Worm (Caenorhabditis elegans) whole organism, L1 larva: ENCODE results near the gene parp-2.

ENCODE experiments used
- C16A3.4 ChIP-seq: fragments of 150-350 bp; optimal IDR thresholded peaks from 2 replicates; lab custom pipeline; 2014; ENCODE audit warnings: missing biosample characterization, missing genetic modification characterization
- F16B12.6 ChIP-seq: fragments of 150-350 bp; optimal IDR thresholded peaks from 2 replicates; lab custom pipeline; 2014; ENCODE audit warnings: missing biosample characterization, missing genetic modification characterization
- Y116A8C.19 ChIP-seq: sonication (generic microtip); optimal IDR thresholded peaks from 2 replicates; lab custom pipeline; 2016; ENCODE audit warnings: missing compliant biosample characterization, missing genetic modification characterization, borderline replicate concordance
- aha-1 ChIP-seq: fragments of 150-350 bp; optimal IDR thresholded peaks from 2 replicates; lab custom pipeline; 2014; ENCODE audit warnings: missing biosample characterization, missing genetic modification characterization
- alr-1 ChIP-seq: fragments of 200-800 bp; sonication (Bioruptor generic); optimal IDR thresholded peaks from 2 replicates; lab custom pipeline; 2018; ENCODE audit warnings: borderline replicate concordance, mild to moderate bottlenecking, missing genetic modification characterization, missing compliant biosample characterization
- ama-1 ChIP-seq: fragments of 150-350 bp; optimal IDR thresholded peaks from 2 replicates; lab custom pipeline; 2014
- ceh-8 ChIP-seq: fragments of 200-800 bp; sonication (Bioruptor generic); optimal IDR thresholded peaks from 2 replicates; lab custom pipeline; 2018; ENCODE audit warnings: mild to moderate bottlenecking, missing genetic modification characterization, moderate library complexity, missing compliant biosample characterization
- ceh-88 ChIP-seq: fragments of 200-800 bp; sonication (Bioruptor generic); IDR thresholded peaks from 2 replicates; pipeline ENCODE4 v1.3.6; 2022; ENCODE audit warnings: missing genetic modification characterization, missing compliant biosample characterization
- efl-1 ChIP-seq, 4 experiments: fragments of 150-350 bp; optimal IDR thresholded peaks in 3 of 4; peaks in 1 of 4; 1 replicate in 1 of 4; 2 replicates in 3 of 4; lab custom pipeline; 2014; ENCODE audit warnings: missing biosample characterization in 2 of 4, missing genetic modification characterization in 2 of 4, missing genetic modification reagents in 2 of 4
- egl-27 ChIP-seq, 2 experiments: fragments of 150-350 bp in 1 of 2; sonication (generic microtip); optimal IDR thresholded peaks; 3 replicates each; lab custom pipeline; 2017 to 2018; ENCODE audit warnings: missing biosample characterization in 2 of 2, missing genetic modification characterization in 2 of 2, missing genetic modification reagents in 2 of 2
- fkh-4 ChIP-seq: sonication (generic microtip); optimal IDR thresholded peaks from 2 replicates; lab custom pipeline; 2016; ENCODE audit warnings: missing compliant biosample characterization, missing genetic modification characterization, borderline replicate concordance
- fkh-8 ChIP-seq: sonication (generic microtip); optimal IDR thresholded peaks from 2 replicates; lab custom pipeline; 2016; ENCODE audit warnings: mild to moderate bottlenecking, missing genetic modification characterization, missing compliant biosample characterization
- grh-1 ChIP-seq: fragments of 200-800 bp; sonication (Bioruptor generic); IDR thresholded peaks from 2 replicates; pipeline ENCODE4 v1.3.6; 2022; ENCODE audit warnings: missing genetic modification reagents, missing genetic modification characterization, missing compliant biosample characterization
- hlh-17 ChIP-seq: fragments of 200-800 bp; sonication (Bioruptor generic); optimal IDR thresholded peaks from 2 replicates; lab custom pipeline; 2018; ENCODE audit warnings: missing genetic modification characterization, mild to moderate bottlenecking, missing compliant biosample characterization, moderate library complexity, borderline replicate concordance
- hlh-4 ChIP-seq: sonication (generic microtip); optimal IDR thresholded peaks from 2 replicates; lab custom pipeline; 2016; ENCODE audit warnings: mild to moderate bottlenecking, missing genetic modification characterization, missing compliant biosample characterization
- hpl-2 ChIP-seq: fragments of 150-350 bp; optimal IDR thresholded peaks from 2 replicates; lab custom pipeline; 2014; ENCODE audit warnings: missing biosample characterization, missing genetic modification reagents, missing genetic modification characterization
- isw-1 ChIP-seq: fragments of 200-800 bp; sonication (Bioruptor generic); IDR thresholded peaks from 2 replicates; pipeline ENCODE4 v1.3.6; 2022; ENCODE audit warnings: missing genetic modification characterization, missing compliant biosample characterization
- jun-1 ChIP-seq: fragments of 150-350 bp; optimal IDR thresholded peaks from 2 replicates; lab custom pipeline; 2014; ENCODE audit warnings: missing biosample characterization, missing genetic modification reagents, missing genetic modification characterization
- lin-13 ChIP-seq: fragments of 150-350 bp; optimal IDR thresholded peaks from 2 replicates; lab custom pipeline; 2014; ENCODE audit warnings: missing biosample characterization, missing genetic modification reagents, missing genetic modification characterization
- lin-14 ChIP-seq: fragments of 200-800 bp; sonication (Bioruptor generic); optimal IDR thresholded peaks from 2 replicates; lab custom pipeline; 2018; ENCODE audit warnings: mild to moderate bottlenecking, missing genetic modification characterization, moderate library complexity, missing compliant biosample characterization
- lin-15B ChIP-seq: fragments of 150-350 bp; sonication (generic microtip); optimal IDR thresholded peaks from 3 replicates; lab custom pipeline; 2014; ENCODE audit warnings: missing biosample characterization, missing genetic modification characterization
- lir-3 ChIP-seq: sonication (generic microtip); optimal IDR thresholded peaks from 2 replicates; lab custom pipeline; 2016; ENCODE audit warnings: mild to moderate bottlenecking, missing genetic modification characterization, moderate library complexity, missing compliant biosample characterization; ENCODE audit not compliant: poor library complexity
- lsy-2 ChIP-seq, 2 experiments: fragments of 150-350 bp; optimal IDR thresholded peaks; 2 replicates each; lab custom pipeline; 2014; ENCODE audit warnings: missing biosample characterization in 2 of 2, missing genetic modification characterization in 2 of 2
- mab-9 ChIP-seq: fragments of 200-800 bp; sonication (Bioruptor generic); IDR thresholded peaks from 2 replicates; pipeline ENCODE4 v1.3.6; 2022; ENCODE audit warnings: missing genetic modification reagents, missing genetic modification characterization, missing compliant biosample characterization
- mep-1 ChIP-seq: fragments of 150-350 bp; optimal IDR thresholded peaks from 2 replicates; lab custom pipeline; 2014; ENCODE audit warnings: missing biosample characterization, missing genetic modification characterization
- nhr-11 ChIP-seq: fragments of 150-350 bp; optimal IDR thresholded peaks from 2 replicates; lab custom pipeline; 2014; ENCODE audit warnings: missing biosample characterization, missing genetic modification characterization
- nhr-12 ChIP-seq: sonication (generic microtip); optimal IDR thresholded peaks from 2 replicates; lab custom pipeline; 2017; ENCODE audit warnings: missing biosample characterization, missing genetic modification characterization
- nhr-28 ChIP-seq: fragments of 150-350 bp; optimal IDR thresholded peaks from 2 replicates; lab custom pipeline; 2014; ENCODE audit warnings: missing biosample characterization, missing genetic modification characterization
- nhr-47 ChIP-seq: sonication (generic microtip); optimal IDR thresholded peaks from 2 replicates; lab custom pipeline; 2016; ENCODE audit warnings: mild to moderate bottlenecking, missing genetic modification characterization, moderate library complexity, missing compliant biosample characterization
- nhr-77 ChIP-seq: fragments of 150-350 bp; optimal IDR thresholded peaks from 2 replicates; lab custom pipeline; 2014; ENCODE audit warnings: missing biosample characterization, missing genetic modification characterization
- nhr-85 ChIP-seq: sonication (generic microtip); peaks from one replicate; lab custom pipeline; 2016; ENCODE audit warnings: missing genetic modification characterization, inconsistent platforms, missing compliant biosample characterization
- nhr-90 ChIP-seq: sonication (generic microtip); optimal IDR thresholded peaks from 2 replicates; lab custom pipeline; 2016; ENCODE audit warnings: mild to moderate bottlenecking, missing genetic modification characterization, missing compliant biosample characterization; ENCODE audit not compliant: poor library complexity
- pag-3 ChIP-seq: sonication (generic microtip); optimal IDR thresholded peaks from 2 replicates; lab custom pipeline; 2017; ENCODE audit warnings: missing genetic modification characterization, mild to moderate bottlenecking, missing compliant biosample characterization, antibody characterized with exemption, borderline replicate concordance; ENCODE audit not compliant: insufficient read depth
- rnt-1 ChIP-seq: sonication (generic microtip); optimal IDR thresholded peaks from 2 replicates; lab custom pipeline; 2016; ENCODE audit warnings: mild to moderate bottlenecking, missing genetic modification characterization, moderate library complexity, missing compliant biosample characterization
- snu-23 ChIP-seq: sonication (generic microtip); optimal IDR thresholded peaks from 2 replicates; lab custom pipeline; 2016; ENCODE audit warnings: missing genetic modification characterization, missing compliant biosample characterization
- sup-37 ChIP-seq: fragments of 200-800 bp; sonication (Bioruptor generic); optimal IDR thresholded peaks from 2 replicates; lab custom pipeline; 2018; ENCODE audit warnings: mild to moderate bottlenecking, missing genetic modification characterization, missing compliant biosample characterization
- tlp-1 ChIP-seq: fragments of 150-350 bp; optimal IDR thresholded peaks from 2 replicates; lab custom pipeline; 2014; ENCODE audit warnings: missing biosample characterization, missing genetic modification characterization
- unc-98 ChIP-seq: fragments of 200-800 bp; sonication (Bioruptor generic); IDR thresholded peaks from 2 replicates; pipeline ENCODE4 v1.3.6; 2022; ENCODE audit warnings: missing genetic modification characterization, missing compliant biosample characterization
- zip-4 ChIP-seq: fragments of 200-800 bp; sonication (Bioruptor generic); optimal IDR thresholded peaks from 2 replicates; lab custom pipeline; 2018; ENCODE audit warnings: mild to moderate bottlenecking, missing genetic modification characterization, moderate library complexity, missing compliant biosample characterization
- ztf-11 ChIP-seq, 2 experiments: sonication (generic microtip); optimal IDR thresholded peaks; 2 replicates each; lab custom pipeline; 2016 to 2017; ENCODE audit warnings: missing genetic modification characterization in 2 of 2, missing biosample characterization in 1 of 2, missing compliant biosample characterization in 1 of 2
- ztf-4 ChIP-seq: fragments of 150-350 bp; optimal IDR thresholded peaks from 2 replicates; lab custom pipeline; 2014; ENCODE audit warnings: missing biosample characterization, missing genetic modification characterization

Gene parp-2

ce11 chrII:9614728-9615127 is 21.9 kb downstream of the parp-2 start, which contains the start of gene hlh-6:
Gene hlh-6, minus strand, starts transcription at chrII:9614828.
- no peak for TF ChIP-seq nhr-12 (tag; lab: Kevin White, UChicago)
- no peak for TF ChIP-seq hlh-4
- TF ChIP-seq isw-1 (GFP tag; lab: Robert Waterston, UW): no peak
- no peak for TF ChIP-seq Y116A8C.19 (tag; lab: Kevin White, UChicago)
- TF ChIP-seq nhr-85 (tag; lab: Kevin White, UChicago): no peak
- no peak for TF ChIP-seq jun-1 (tag; lab: Kevin White, UChicago)
- no peak for TF ChIP-seq unc-98 (GFP tag; lab: Robert Waterston, UW)
- no peak for TF ChIP-seq fkh-8
- TF ChIP-seq hpl-2 (GFP tag; lab: Kevin White, UChicago): no peak
- no peak for TF ChIP-seq alr-1
- no peak for TF ChIP-seq tlp-1 (tag; lab: Kevin White, UChicago)
- no peak for TF ChIP-seq sup-37 (GFP tag; lab: Kevin White, UChicago)
- no peak for TF ChIP-seq lin-15B (tag; lab: Kevin White, UChicago)
- TF ChIP-seq zip-4 (GFP tag; lab: Kevin White, UChicago): no peak
- TF ChIP-seq aha-1 (tag; lab: Kevin White, UChicago): no peak
- TF ChIP-seq ztf-11 (tag; optimal IDR thresholded peaks at IDR 0.05; lab: Kevin White, UChicago): no peak
- TF ChIP-seq, all 84 proteins: peak for 0

- TF ChIP-seq ztf-11 (tag; optimal IDR thresholded peaks at IDR 0.05; lab: Kevin White, UChicago) (no peak), nhr-47 (tag; lab: Kevin White, UChicago) (peak; percentile 1), nhr-11 (tag; lab: Kevin White, UChicago) (no peak), C16A3.4 (tag; lab: Kevin White, UChicago) (no peak), ama-1 (lab: Kevin White, UChicago) (peak; percentile 16), ceh-88 (GFP tag; lab: Robert Waterston, UW) (no peak), nhr-85 (tag; lab: Kevin White, UChicago) (no peak), ztf-4 (tag; lab: Kevin White, UChicago) (peak; percentile 5), efl-1 (optimal IDR thresholded peaks at IDR 0.05; lab: Kevin White, UChicago) (no peak), efl-1 (GFP tag; optimal IDR thresholded peaks at IDR 0.05 in 1 of 2; lab: Kevin White, UChicago) (peak in 1 of 2 experiments; percentile 77), lsy-2 (tag; optimal IDR thresholded peaks at IDR 0.05; lab: Kevin White, UChicago) (peak in 1 of 2 experiments; percentile 54)
- TF ChIP-seq, all 84 proteins: peak for 5
Observed at ce11 chrII:9617039-9617901, 24.4 kb downstream of the parp-2 start, which contains the start of gene hal-3. Gene hal-3, minus strand, starts transcription at chrII:9617125.

- TF ChIP-seq snu-23 (GFP tag; lab: Kevin White, UChicago) (peak; percentile 19), hlh-17 (GFP tag; lab: Kevin White, UChicago) (no peak), ceh-8 (GFP tag; lab: Kevin White, UChicago) (no peak), nhr-28 (tag; lab: Kevin White, UChicago) (no peak), grh-1 (GFP tag; lab: Robert Waterston, UW) (no peak), pag-3 (tag; lab: Kevin White, UChicago) (no peak), nhr-77 (tag; lab: Kevin White, UChicago) (no peak), lin-14 (peak; percentile 21), lir-3 (no peak), F16B12.6 (tag; lab: Kevin White, UChicago) (no peak), unc-98 (GFP tag; lab: Robert Waterston, UW) (no peak), jun-1 (tag; lab: Kevin White, UChicago) (peak; percentile 2), lsy-2 (tag; optimal IDR thresholded peaks at IDR 0.05; lab: Kevin White, UChicago) (no peak), nhr-47 (tag; lab: Kevin White, UChicago) (no peak), hlh-4 (no peak), nhr-85 (tag; lab: Kevin White, UChicago) (no peak), nhr-90 (tag; lab: Kevin White, UChicago) (peak; percentile 25), egl-27 (tag; optimal IDR thresholded peaks at IDR 0.05; lab: Kevin White, UChicago) (no peak), mab-9 (no peak), zip-4 (GFP tag; lab: Kevin White, UChicago) (peak; percentile 16), nhr-12 (tag; lab: Kevin White, UChicago) (no peak), nhr-11 (tag; lab: Kevin White, UChicago) (no peak), fkh-8 (no peak), mep-1 (tag; lab: Kevin White, UChicago) (no peak), lin-15B (tag; lab: Kevin White, UChicago) (no peak), lin-13 (GFP tag; lab: Kevin White, UChicago) (no peak), rnt-1 (no peak), fkh-4 (no peak)
- TF ChIP-seq, all 84 proteins: peak for 5
Observed at ce11 chrII:9617902-9618245, 25.0 kb downstream of the parp-2 start.
